Fruit fly (Drosophila melanogaster): ENCODE results near the gene CG9399.

CG9399 gene

dm6 chr3R:9532437-9533180 is 41.4 kb downstream of the CG9399 start, which contains the start of gene by (continued):
- TF ChIP-seq Jarid2 (GFP tag; optimal IDR thresholded peaks at IDR 0.05) (peak; percentile 71), ftz-f1 (GFP tag; optimal IDR thresholded peaks at IDR 0.05) (no peak), CG16813 (GFP tag; IDR thresholded peaks at IDR 0.05; ENCODE audit: partially characterized antibody) (no peak), CG11093 (GFP tag; IDR thresholded peaks at IDR 0.05) (no peak), CG7271 (tag; optimal IDR thresholded peaks at IDR 0.05) (no peak), HLH4C (GFP tag; IDR thresholded peaks at IDR 0.05; ENCODE audit: partially characterized antibody) (0 out of 3 replicates have a peak, but pooled peaks have one; percentile 12), CG3838 (GFP tag; optimal IDR thresholded peaks at IDR 0.05) (no peak), shn (GFP tag; optimal IDR thresholded peaks at IDR 0.05) (no peak), gcm2 (GFP tag; optimal IDR thresholded peaks at IDR 0.05) (no peak), CG32772 (GFP tag; IDR thresholded peaks at IDR 0.05) (no peak), CG31365 (tag; optimal IDR thresholded peaks at IDR 0.05) (no peak), Sry-β (GFP tag; optimal IDR thresholded peaks at IDR 0.05) (no peak), CG4328 (GFP tag; optimal IDR thresholded peaks at IDR 0.05) (no peak), z (GFP tag; IDR thresholded peaks at IDR 0.05) (peak; percentile 58; the same call in 1 of the 3 replicates), sug (tag; optimal IDR thresholded peaks at IDR 0.05) (peak; percentile 52), Atf6 (GFP tag; IDR thresholded peaks at IDR 0.05) (no peak), CG30403 (GFP tag; optimal IDR thresholded peaks at IDR 0.05) (no peak), Trl (optimal IDR thresholded peaks at IDR 0.05) (peak in 1 of 2 experiments; percentile 75), Trl (GFP tag; optimal IDR thresholded peaks at IDR 0.05) (no peak), CG33213 (GFP tag; optimal IDR thresholded peaks at IDR 0.05) (no peak), CG8290 (GFP tag; optimal IDR thresholded peaks at IDR 0.05) (no peak), CG8290 (tag; optimal IDR thresholded peaks at IDR 0.05) (peak in 1 of 2 experiments; percentile 35), D (optimal IDR thresholded peaks at IDR 0.05) (no peak), D (GFP tag; optimal IDR thresholded peaks at IDR 0.05) (no peak), sc (optimal IDR thresholded peaks at IDR 0.05) (no peak), sc (GFP tag; optimal IDR thresholded peaks at IDR 0.05) (no peak), dmrt99B (tag; optimal IDR thresholded peaks at IDR 0.05) (no peak), hth (optimal IDR thresholded peaks at IDR 0.05) (no peak), gsb-n (tag; optimal IDR thresholded peaks at IDR 0.05) (no peak), HmgZ (tag; optimal IDR thresholded peaks at IDR 0.05) (no peak), odd (GFP tag; optimal IDR thresholded peaks at IDR 0.05) (no peak), CG7556 (GFP tag; optimal IDR thresholded peaks at IDR 0.05) (no peak)

dm6 chr3R:9529913-9530312 is 44.1 kb downstream of the CG9399 start:
- TF ChIP-seq cwo (GFP tag; optimal IDR thresholded peaks at IDR 0.05) (peak; percentile 51), CG12071 (GFP tag; optimal IDR thresholded peaks at IDR 0.05) (peak; percentile 55), Dll (GFP tag; IDR thresholded peaks at IDR 0.05; ENCODE audit: partially characterized antibody) (no peak), wdn (GFP tag; IDR thresholded peaks at IDR 0.05) (no peak), Pdp1 (GFP tag; optimal IDR thresholded peaks at IDR 0.05) (peak in 1 of 2 experiments; percentile 60), NfI (GFP tag; optimal IDR thresholded peaks at IDR 0.05) (peak; percentile 10), Med (GFP tag) (peak; percentile 74), CG12219 (GFP tag; optimal IDR thresholded peaks at IDR 0.05) (peak; percentile 12), CG14441 (GFP tag; IDR thresholded peaks at IDR 0.05) (no peak), chif (GFP tag; optimal IDR thresholded peaks at IDR 0.05) (no peak), pfk (GFP tag; optimal IDR thresholded peaks at IDR 0.05) (no peak), ATbp (GFP tag; optimal IDR thresholded peaks at IDR 0.05) (peak; percentile 32), CG17568 (GFP tag; optimal IDR thresholded peaks at IDR 0.05) (peak; percentile 37), sens (GFP tag) (peak; percentile 37), exex (tag; optimal IDR thresholded peaks at IDR 0.05) (no peak), tx (GFP tag; optimal IDR thresholded peaks at IDR 0.05) (no peak), gem (tag; optimal IDR thresholded peaks at IDR 0.05) (no peak), Atf-2 (GFP tag; optimal IDR thresholded peaks at IDR 0.05) (no peak), phol (tag; optimal IDR thresholded peaks at IDR 0.05) (no peak), CG12104 (GFP tag; optimal IDR thresholded peaks at IDR 0.05) (no peak)

Data from whole organism, embryonic.